Worm (Caenorhabditis elegans) whole organism, young adult: ENCODE measurements around the gene ops-1.

ENCODE experiments used
- C06A6.2 ChIP-seq: fragments of 200-800 bp; sonication (Bioruptor generic); conservative IDR thresholded peaks from 2 replicates; pipeline ENCODE4 v1.3.6; 2022; ENCODE audit warnings: missing genetic modification characterization, missing compliant biosample characterization
- K12H6.12 ChIP-seq: fragments of 200-800 bp; sonication (Bioruptor generic); optimal IDR thresholded peaks from 2 replicates; lab custom pipeline; 2018; ENCODE audit warnings: mild to moderate bottlenecking, missing genetic modification characterization, missing compliant biosample characterization
- T26A5.8 ChIP-seq: sonication (generic microtip); optimal IDR thresholded peaks from 2 replicates; lab custom pipeline; 2016; ENCODE audit warnings: missing genetic modification characterization, missing compliant biosample characterization
- egl-18 ChIP-seq: fragments of 200-800 bp; sonication (Bioruptor generic); IDR thresholded peaks from 2 replicates; pipeline ENCODE4 v1.3.6; 2022; ENCODE audit warnings: missing genetic modification reagents, missing genetic modification characterization, missing compliant biosample characterization
- madf-3 ChIP-seq: fragments of 200-800 bp; sonication (Bioruptor generic); IDR thresholded peaks from 2 replicates; pipeline ENCODE4 v1.3.6; 2022; ENCODE audit warnings: missing genetic modification reagents, missing genetic modification characterization, missing compliant biosample characterization
- unc-130 ChIP-seq: sonication (generic microtip); optimal IDR thresholded peaks from 2 replicates; lab custom pipeline; 2016; ENCODE audit warnings: missing genetic modification reagents, missing genetic modification characterization, missing compliant biosample characterization

- no peak for TF ChIP-seq unc-130 (GFP tag; lab: Kevin White, UChicago)
- TF ChIP-seq madf-3 (GFP tag; lab: Robert Waterston, UW) = no peak
- no peak for TF ChIP-seq egl-18
- no peak for TF ChIP-seq C06A6.2 (GFP tag; lab: Robert Waterston, UW)
- no peak for TF ChIP-seq K12H6.12 (tag; lab: Kevin White, UChicago)
- no peak for TF ChIP-seq T26A5.8 (tag; lab: Kevin White, UChicago)
These were observed 43.3 kb upstream of the ops-1 start for ce11 chrIV:6327363-6328015.
